Fruit fly (Drosophila melanogaster) whole organism, pupa: ENCODE data around the gene CG6067.

ENCODE experiments used
- CG10348 ChIP-seq: fragments of 200-800 bp; sonication (Bioruptor generic); IDR thresholded peaks from 2 replicates; pipeline ENCODE4 v1.3.6; 2022; ENCODE audit warnings: missing biosample characterization, missing genetic modification characterization
- CG12605 ChIP-seq: fragments of 200-800 bp; sonication (Bioruptor generic); IDR thresholded peaks from 2 replicates; pipeline ENCODE4 v1.3.6; 2022; ENCODE audit warnings: missing biosample characterization, missing genetic modification characterization
- CG13204 ChIP-seq: fragments of 200-800 bp; sonication (Bioruptor generic); optimal IDR thresholded peaks from 2 replicates; lab custom pipeline; 2018; ENCODE audit warnings: missing biosample characterization, mild to moderate bottlenecking, missing genetic modification characterization, moderate library complexity
- CG14655 ChIP-seq: fragments of 200-800 bp; sonication (Bioruptor generic); optimal IDR thresholded peaks from 3 replicates; lab custom pipeline; 2017; ENCODE audit warnings: mild to moderate bottlenecking, missing biosample characterization, missing genetic modification reagents, missing genetic modification characterization
- CG15710 ChIP-seq: fragments of 200-800 bp; sonication (Bioruptor generic); optimal IDR thresholded peaks from 2 replicates; lab custom pipeline; 2018; ENCODE audit warnings: missing biosample characterization, mild to moderate bottlenecking, missing genetic modification characterization, moderate library complexity
- CG17806 ChIP-seq: fragments of 200-800 bp; sonication (Bioruptor generic); optimal IDR thresholded peaks from 2 replicates; lab custom pipeline; 2018; ENCODE audit warnings: missing biosample characterization, mild to moderate bottlenecking, missing genetic modification characterization, moderate library complexity
- CG32121 ChIP-seq: fragments of 200-800 bp; sonication (Bioruptor generic); IDR thresholded peaks from 2 replicates; pipeline ENCODE4 v1.3.6; 2022; ENCODE audit warnings: missing biosample characterization, missing genetic modification characterization
- CG34367 ChIP-seq: fragments of 200-800 bp; sonication (Bioruptor generic); optimal IDR thresholded peaks from 2 replicates; lab custom pipeline; 2018; ENCODE audit warnings: missing biosample characterization, mild to moderate bottlenecking, missing genetic modification characterization
- CG4496 ChIP-seq: fragments of 200-800 bp; sonication (Bioruptor generic); IDR thresholded peaks from 3 replicates; pipeline ENCODE4 v1.3.6; 2022; ENCODE audit warnings: missing biosample characterization, missing genetic modification characterization
- CG8159 ChIP-seq: fragments of 200-800 bp; sonication (Bioruptor generic); optimal IDR thresholded peaks from 3 replicates; lab custom pipeline; 2018; ENCODE audit warnings: missing biosample characterization, mild to moderate bottlenecking, missing genetic modification characterization, moderate library complexity
- CG8301 ChIP-seq: fragments of 200-800 bp; sonication (Bioruptor generic); optimal IDR thresholded peaks from 2 replicates; lab custom pipeline; 2018; ENCODE audit warnings: missing biosample characterization, mild to moderate bottlenecking, missing genetic modification characterization
- CG9948 ChIP-seq: fragments of 200-800 bp; sonication (Bioruptor generic); optimal IDR thresholded peaks from 2 replicates; lab custom pipeline; 2018; ENCODE audit warnings: missing biosample characterization, mild to moderate bottlenecking, missing genetic modification characterization, moderate library complexity
- D1 ChIP-seq: fragments of 200-800 bp; sonication (Bioruptor generic); optimal IDR thresholded peaks from 2 replicates; lab custom pipeline; 2018; ENCODE audit warnings: missing biosample characterization, mild to moderate bottlenecking, missing genetic modification characterization, moderate library complexity
- EcR ChIP-seq: fragments of 200-800 bp; sonication (Bioruptor generic); optimal IDR thresholded peaks from 3 replicates; lab custom pipeline; 2019; ENCODE audit warnings: missing biosample characterization, missing genetic modification characterization, mild to moderate bottlenecking, moderate library complexity, missing genetic modification reagents
- Ets98B ChIP-seq: fragments of 200-800 bp; sonication (Bioruptor generic); IDR thresholded peaks from 2 replicates; pipeline ENCODE4 v1.3.6; 2022; ENCODE audit warnings: missing biosample characterization, missing genetic modification characterization
- Pif1A ChIP-seq: fragments of 200-800 bp; sonication (Bioruptor generic); optimal IDR thresholded peaks from 3 replicates; lab custom pipeline; 2016; ENCODE audit warnings: missing biosample characterization, missing genetic modification characterization
- Pif1B ChIP-seq: fragments of 200-800 bp; sonication (Bioruptor generic); optimal IDR thresholded peaks from 3 replicates; lab custom pipeline; 2016; ENCODE audit warnings: missing biosample characterization, missing genetic modification characterization
- Snoo ChIP-seq: fragments of 200-800 bp; sonication (Bioruptor generic); optimal IDR thresholded peaks from 3 replicates; lab custom pipeline; 2017; ENCODE audit warnings: missing biosample characterization, mild to moderate bottlenecking, missing genetic modification characterization, inconsistent platforms
- fd96Ca ChIP-seq: fragments of 200-800 bp; sonication (Bioruptor generic); IDR thresholded peaks from 3 replicates; pipeline ENCODE4 v1.3.6; 2022; ENCODE audit warnings: missing biosample characterization, missing genetic modification characterization
- gl ChIP-seq: fragments of 200-800 bp; sonication (Bioruptor generic); optimal IDR thresholded peaks from 2 replicates; lab custom pipeline; 2018; ENCODE audit warnings: missing biosample characterization, mild to moderate bottlenecking, missing genetic modification characterization
- rn ChIP-seq: fragments of 200-800 bp; sonication (Bioruptor generic); IDR thresholded peaks from 2 replicates; pipeline ENCODE4 v1.3.6; 2022; ENCODE audit warnings: missing biosample characterization, missing genetic modification characterization

Gene CG6067

dm6 chrX:5974358-5975143 is 19.1 kb downstream of the CG6067 start:
- TF ChIP-seq Pif1B (GFP tag; lab: Kevin White, UChicago) (peak; percentile 11), D1 (no peak), CG8301 (tag; lab: Kevin White, UChicago) (peak; percentile 16), fd96Ca (GFP tag; lab: Robert Waterston, UW) (no peak), CG34367 (peak; percentile 15), CG32121 (GFP tag; lab: Robert Waterston, UW) (no peak), CG9948 (tag; lab: Kevin White, UChicago) (peak; percentile 29), CG12605 (GFP tag; lab: Robert Waterston, UW) (no peak), CG13204 (GFP tag; lab: Kevin White, UChicago) (no peak), gl (tag; lab: Kevin White, UChicago) (no peak), CG14655 (GFP tag; lab: Kevin White, UChicago) (peak; percentile 9), CG10348 (no peak), Ets98B (no peak), Pif1A (GFP tag; lab: Kevin White, UChicago) (no peak), CG4496 (GFP tag; lab: Robert Waterston, UW) (no peak), CG17806 (tag; lab: Kevin White, UChicago) (peak; percentile 12), CG8159 (tag; lab: Kevin White, UChicago) (peak; percentile 40), Snoo (tag; lab: Kevin White, UChicago) (no peak), rn (GFP tag; lab: Robert Waterston, UW) (no peak), CG15710 (tag; lab: Kevin White, UChicago) (peak; percentile 14), EcR (peak; percentile 72)

dm6 chrX:5977113-5977512 is 21.7 kb downstream of the CG6067 start:
- peak; percentile 16; the same call in 1 of the 3 replicates for TF ChIP-seq fd96Ca (GFP tag; lab: Robert Waterston, UW)
- no peak for TF ChIP-seq EcR
- TF ChIP-seq rn (GFP tag; lab: Robert Waterston, UW), result peak; percentile 10; the same call in 1 of the 2 replicates
- TF ChIP-seq CG4496 (GFP tag; lab: Robert Waterston, UW), result 0 out of 3 replicates have a peak, but pooled peaks have one; percentile 31
- no peak for TF ChIP-seq CG34367
- peak; percentile 36; the same call in 1 of the 2 replicates for TF ChIP-seq Ets98B
- TF ChIP-seq CG13204 (GFP tag; lab: Kevin White, UChicago), result no peak
- peak; percentile 57; the same call in 1 of the 2 replicates for TF ChIP-seq CG32121 (GFP tag; lab: Robert Waterston, UW)

DNA sequence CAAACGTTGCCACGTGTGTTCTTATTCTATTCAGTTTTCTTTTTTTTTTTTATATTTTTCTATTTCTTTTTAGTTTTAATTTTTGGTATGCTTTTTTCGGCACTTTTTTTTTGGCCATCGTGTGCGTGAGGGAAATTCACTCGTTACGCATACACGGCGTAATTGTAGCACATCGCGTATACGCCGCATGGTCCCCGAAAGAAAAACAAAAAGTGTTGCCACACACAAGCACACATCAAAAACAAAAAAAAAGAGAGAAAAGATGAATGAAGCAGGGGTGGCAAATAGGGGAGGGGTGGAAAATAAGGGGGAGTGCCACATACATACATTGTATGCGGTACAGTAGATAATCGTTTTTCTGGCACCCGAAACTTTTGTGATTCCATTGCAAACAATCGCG is 22.3 kb downstream of the CG6067 start:
- no peak for TF ChIP-seq CG9948 (tag; lab: Kevin White, UChicago)
- peak; percentile 67 for TF ChIP-seq fd96Ca (GFP tag; lab: Robert Waterston, UW)
- no peak for TF ChIP-seq CG8301 (tag; lab: Kevin White, UChicago)
- no peak for TF ChIP-seq CG17806 (tag; lab: Kevin White, UChicago)
- no peak for TF ChIP-seq CG13204 (GFP tag; lab: Kevin White, UChicago)
- TF ChIP-seq EcR, result no peak
- TF ChIP-seq Pif1A (GFP tag; lab: Kevin White, UChicago), result no peak
- TF ChIP-seq CG15710 (tag; lab: Kevin White, UChicago), result no peak
- peak; percentile 83 for TF ChIP-seq CG32121 (GFP tag; lab: Robert Waterston, UW)
- peak; percentile 49 for TF ChIP-seq CG12605 (GFP tag; lab: Robert Waterston, UW)
- TF ChIP-seq CG10348, result no peak
- TF ChIP-seq CG4496 (GFP tag; lab: Robert Waterston, UW), result peak; percentile 75; the same call in 2 of the 3 replicates
- peak; percentile 50; the same call in 1 of the 2 replicates for TF ChIP-seq rn (GFP tag; lab: Robert Waterston, UW)
- no peak for TF ChIP-seq CG8159 (tag; lab: Kevin White, UChicago)
- TF ChIP-seq Ets98B, result peak; percentile 71
- TF ChIP-seq gl (tag; lab: Kevin White, UChicago), result no peak
- no peak for TF ChIP-seq Pif1B (GFP tag; lab: Kevin White, UChicago)
- TF ChIP-seq, all 21 proteins: peak for 6

DNA sequence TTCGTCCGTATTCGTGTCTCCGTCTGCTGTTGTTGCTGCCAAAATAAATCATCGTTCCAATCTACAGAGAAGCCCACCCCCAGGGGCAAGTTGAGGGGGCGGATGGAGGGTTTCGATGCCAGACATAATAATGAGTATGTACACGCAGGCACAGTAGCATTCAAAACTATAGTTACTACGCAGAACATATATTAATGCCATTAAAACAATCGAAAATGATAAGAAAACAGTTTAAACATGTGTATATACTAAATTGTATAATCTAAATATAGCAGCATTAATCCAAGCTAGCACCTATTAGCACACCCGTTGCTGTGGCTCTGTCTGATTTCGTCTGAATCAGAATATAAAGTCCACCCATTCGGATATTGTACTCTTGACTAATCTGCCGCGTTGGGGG is 25.5 kb downstream of the CG6067 start:
- TF ChIP-seq Snoo (tag; lab: Kevin White, UChicago) (peak; percentile 88), rn (GFP tag; lab: Robert Waterston, UW) (0 out of 2 replicates have a peak, but pooled peaks have one; percentile 17), CG14655 (GFP tag; lab: Kevin White, UChicago) (peak; percentile 57), CG13204 (GFP tag; lab: Kevin White, UChicago) (peak; percentile 46), CG15710 (tag; lab: Kevin White, UChicago) (peak; percentile 68), CG32121 (GFP tag; lab: Robert Waterston, UW) (peak; percentile 72), fd96Ca (GFP tag; lab: Robert Waterston, UW) (peak; percentile 79), CG9948 (tag; lab: Kevin White, UChicago) (peak; percentile 61), CG8159 (tag; lab: Kevin White, UChicago) (peak; percentile 75), EcR (no peak), CG34367 (peak; percentile 60), Pif1A (GFP tag; lab: Kevin White, UChicago) (peak; percentile 75), CG4496 (GFP tag; lab: Robert Waterston, UW) (peak; percentile 82), Pif1B (GFP tag; lab: Kevin White, UChicago) (peak; percentile 72), CG10348 (no peak), gl (tag; lab: Kevin White, UChicago) (peak; percentile 63), Ets98B (peak; percentile 83), CG12605 (GFP tag; lab: Robert Waterston, UW) (peak; percentile 64; the same call in 1 of the 2 replicates), D1 (no peak), CG8301 (tag; lab: Kevin White, UChicago) (peak; percentile 62), CG17806 (tag; lab: Kevin White, UChicago) (peak; percentile 63)

- no peak for TF ChIP-seq rn (GFP tag; lab: Robert Waterston, UW)
- peak; percentile 50 for TF ChIP-seq Ets98B
- no peak for TF ChIP-seq CG17806 (tag; lab: Kevin White, UChicago)
- TF ChIP-seq fd96Ca (GFP tag; lab: Robert Waterston, UW), result no peak
- peak; percentile 23; the same call in 1 of the 2 replicates for TF ChIP-seq CG32121 (GFP tag; lab: Robert Waterston, UW)
- TF ChIP-seq CG12605 (GFP tag; lab: Robert Waterston, UW), result peak; percentile 11; the same call in 1 of the 2 replicates
- peak; percentile 26; the same call in 1 of the 3 replicates for TF ChIP-seq CG4496 (GFP tag; lab: Robert Waterston, UW)
Measured at dm6 chrX:5981410-5981809, 26.0 kb downstream of the CG6067 start.
